Fruit fly (Drosophila melanogaster) whole organism, embryonic: Measurements from ENCODE around the gene dsx-c73A.

ENCODE experiments used
- ATbp ChIP-seq: fragments of 200-800 bp; sonication (Bioruptor generic); optimal IDR thresholded peaks from 2 replicates; lab custom pipeline; 2017; ENCODE audit warnings: missing biosample characterization, mild to moderate bottlenecking, missing genetic modification characterization, missing genetic modification reagents
- Adf1 ChIP-seq: fragments of 200-800 bp; sonication (Bioruptor generic); IDR thresholded peaks from 2 replicates; pipeline ENCODE4 v1.3.6; 2022; ENCODE audit warnings: missing biosample characterization, missing genetic modification characterization
- C15 ChIP-seq: fragments of 200-800 bp; sonication (Bioruptor generic); IDR thresholded peaks from 3 replicates; pipeline ENCODE4 v1.3.6; 2022; ENCODE audit warnings: missing biosample characterization, missing genetic modification characterization
- CG11723 ChIP-seq: fragments of 200-800 bp; sonication (Bioruptor generic); optimal IDR thresholded peaks from 2 replicates; lab custom pipeline; 2017; ENCODE audit warnings: missing biosample characterization, mild to moderate bottlenecking, missing genetic modification characterization
- CG12219 ChIP-seq: fragments of 200-800 bp; sonication (Bioruptor generic); optimal IDR thresholded peaks from 3 replicates; lab custom pipeline; 2018; ENCODE audit warnings: missing biosample characterization, mild to moderate bottlenecking, missing genetic modification characterization
- CG12236 ChIP-seq: fragments of 200-800 bp; sonication (Bioruptor generic); optimal IDR thresholded peaks from 2 replicates; lab custom pipeline; 2016; ENCODE audit warnings: missing biosample characterization, missing genetic modification characterization
- CG14014 ChIP-seq: fragments of 200-800 bp; sonication (Bioruptor generic); IDR thresholded peaks from 2 replicates; pipeline ENCODE4 v1.3.6; 2022; ENCODE audit warnings: missing biosample characterization, missing genetic modification characterization
- CG15696 ChIP-seq: fragments of 200-800 bp; sonication (Bioruptor generic); optimal IDR thresholded peaks from 2 replicates; lab custom pipeline; 2019; ENCODE audit warnings: missing biosample characterization, mild to moderate bottlenecking, missing genetic modification characterization, moderate library complexity
- CG17829 ChIP-seq: fragments of 200-800 bp; optimal IDR thresholded peaks from 2 replicates; lab custom pipeline; 2019; ENCODE audit warnings: missing biosample characterization, mild to moderate bottlenecking, missing genetic modification characterization, moderate library complexity
- CG1792 ChIP-seq: fragments of 200-800 bp; sonication (Bioruptor generic); optimal IDR thresholded peaks from 2 replicates; lab custom pipeline; 2016; ENCODE audit warnings: missing biosample characterization, missing genetic modification characterization
- CG2116 ChIP-seq: fragments of 200-800 bp; sonication (Bioruptor generic); optimal IDR thresholded peaks from 3 replicates; lab custom pipeline; 2018; ENCODE audit warnings: missing biosample characterization, mild to moderate bottlenecking, missing genetic modification characterization
- CG2678 ChIP-seq: fragments of 200-800 bp; sonication (Bioruptor generic); optimal IDR thresholded peaks from 3 replicates; lab custom pipeline; 2019; ENCODE audit warnings: missing biosample characterization, mild to moderate bottlenecking, missing genetic modification characterization, moderate library complexity
- CG30020 ChIP-seq: fragments of 200-800 bp; optimal IDR thresholded peaks from 2 replicates; lab custom pipeline; 2019; ENCODE audit warnings: missing biosample characterization, mild to moderate bottlenecking, missing genetic modification characterization, moderate library complexity
- CG31441 ChIP-seq: fragments of 200-800 bp; sonication (Bioruptor generic); IDR thresholded peaks from 2 replicates; pipeline ENCODE4 v1.3.6; 2022; ENCODE audit warnings: missing biosample characterization, missing genetic modification characterization
- CG33213 ChIP-seq: fragments of 200-800 bp; sonication (Bioruptor generic); optimal IDR thresholded peaks from 3 replicates; lab custom pipeline; 2016; ENCODE audit warnings: missing biosample characterization, missing genetic modification characterization
- CG4282 ChIP-seq: fragments of 200-800 bp; sonication (Bioruptor generic); optimal IDR thresholded peaks from 2 replicates; lab custom pipeline; 2016; ENCODE audit warnings: missing biosample characterization, missing genetic modification characterization
- CG4328 ChIP-seq: fragments of 200-800 bp; sonication (Bioruptor generic); optimal IDR thresholded peaks from 3 replicates; lab custom pipeline; 2017; ENCODE audit warnings: missing biosample characterization, missing genetic modification reagents, missing genetic modification characterization
- CG4404 ChIP-seq: fragments of 200-800 bp; sonication (Bioruptor generic); IDR thresholded peaks from 2 replicates; pipeline ENCODE4 v1.3.6; 2022; ENCODE audit warnings: missing biosample characterization, missing genetic modification characterization
- CG7987 ChIP-seq: fragments of 200-800 bp; sonication (Bioruptor generic); optimal IDR thresholded peaks from 2 replicates; lab custom pipeline; 2018; ENCODE audit warnings: missing biosample characterization, mild to moderate bottlenecking, missing genetic modification characterization, moderate library complexity
- CG8944 ChIP-seq: fragments of 200-800 bp; sonication (Bioruptor generic); optimal IDR thresholded peaks from 3 replicates; lab custom pipeline; 2016; ENCODE audit warnings: missing biosample characterization, missing genetic modification characterization
- CG9797 ChIP-seq: fragments of 200-800 bp; sonication (Bioruptor generic); optimal IDR thresholded peaks from 3 replicates; lab custom pipeline; 2018; ENCODE audit warnings: missing biosample characterization, mild to moderate bottlenecking, missing genetic modification characterization
- D ChIP-seq, 2 experiments: fragments of 200-800 bp in 1 of 2; fragments of >200 bp in 1 of 2; sonication (Bioruptor generic) in 1 of 2; optimal IDR thresholded peaks; 2 replicates in 1 of 2; 3 replicates in 1 of 2; lab custom pipeline; 2017; ENCODE audit warnings: mild to moderate bottlenecking in 1 of 2, missing biosample characterization in 1 of 2, missing genetic modification characterization in 1 of 2, missing genetic modification reagents in 1 of 2
- D19A ChIP-seq: fragments of 200-800 bp; optimal IDR thresholded peaks from 3 replicates; lab custom pipeline; 2019; ENCODE audit warnings: missing biosample characterization, mild to moderate bottlenecking, missing genetic modification characterization, moderate library complexity
- Gug ChIP-seq: fragments of 200-800 bp; sonication (Bioruptor generic); IDR thresholded peaks from 4 replicates; pipeline ENCODE4 v1.3.6; 2022; ENCODE audit warnings: missing biosample characterization, missing genetic modification characterization
- Hmr ChIP-seq: fragments of 200-800 bp; sonication (Bioruptor generic); optimal IDR thresholded peaks from 3 replicates; lab custom pipeline; 2017; ENCODE audit warnings: mild to moderate bottlenecking, missing biosample characterization, missing genetic modification reagents, missing genetic modification characterization
- NC2β ChIP-seq: fragments of 200-800 bp; sonication (Bioruptor generic); optimal IDR thresholded peaks from 2 replicates; lab custom pipeline; 2016; ENCODE audit warnings: missing biosample characterization, missing genetic modification characterization
- Nf-YC ChIP-seq: fragments of 200-800 bp; optimal IDR thresholded peaks from 3 replicates; lab custom pipeline; 2019; ENCODE audit warnings: missing biosample characterization, mild to moderate bottlenecking, missing genetic modification characterization, moderate library complexity
- Optix ChIP-seq: fragments of 200-800 bp; sonication (Bioruptor generic); IDR thresholded peaks from 3 replicates; pipeline ENCODE4 v1.3.6; 2022; ENCODE audit warnings: missing biosample characterization, missing genetic modification characterization
- Pdp1 ChIP-seq, 2 experiments: fragments of 200-800 bp; sonication (Bioruptor generic); optimal IDR thresholded peaks; 3 replicates each; lab custom pipeline; 2016; ENCODE audit warnings: missing biosample characterization in 2 of 2, missing genetic modification characterization in 2 of 2, mild to moderate bottlenecking in 1 of 2, moderate library complexity in 1 of 2
- YL-1 ChIP-seq: fragments of 200-800 bp; sonication (Bioruptor generic); optimal IDR thresholded peaks from 3 replicates; lab custom pipeline; 2017; ENCODE audit warnings: missing biosample characterization, mild to moderate bottlenecking, missing genetic modification characterization
- bab2 ChIP-seq: fragments of 200-800 bp; sonication (Bioruptor generic); optimal IDR thresholded peaks from 2 replicates; lab custom pipeline; 2016; ENCODE audit warnings: missing biosample characterization, missing genetic modification characterization
- bcd ChIP-seq: fragments of 200-800 bp; sonication (Bioruptor generic); optimal IDR thresholded peaks from 2 replicates; lab custom pipeline; 2017; ENCODE audit warnings: missing biosample characterization, mild to moderate bottlenecking, missing genetic modification characterization
- cato ChIP-seq: fragments of 200-800 bp; sonication (Bioruptor generic); optimal IDR thresholded peaks from 2 replicates; lab custom pipeline; 2016; ENCODE audit warnings: missing biosample characterization, missing genetic modification characterization, borderline replicate concordance
- ci ChIP-seq: fragments of 200-800 bp; sonication (Bioruptor generic); IDR thresholded peaks from 3 replicates; pipeline ENCODE4 v1.3.6; 2022; ENCODE audit warnings: missing biosample characterization, missing genetic modification characterization
- da ChIP-seq: fragments of 200-800 bp; sonication (Bioruptor generic); optimal IDR thresholded peaks from 2 replicates; lab custom pipeline; 2016; ENCODE audit warnings: missing biosample characterization, missing genetic modification characterization
- dmrt99B ChIP-seq: fragments of 200-800 bp; sonication (Bioruptor generic); optimal IDR thresholded peaks from 2 replicates; lab custom pipeline; 2018; ENCODE audit warnings: missing biosample characterization, mild to moderate bottlenecking, missing genetic modification characterization, moderate library complexity
- dpn ChIP-seq, 2 experiments: fragments of 200-800 bp; sonication (Bioruptor generic); optimal IDR thresholded peaks; 3 replicates each; lab custom pipeline; 2016; ENCODE audit warnings: missing biosample characterization in 2 of 2, missing genetic modification characterization in 2 of 2
- fd96Cb ChIP-seq: fragments of 200-800 bp; sonication (Bioruptor generic); optimal IDR thresholded peaks from 2 replicates; lab custom pipeline; 2018; ENCODE audit warnings: missing biosample characterization, mild to moderate bottlenecking, missing genetic modification characterization, moderate library complexity
- her ChIP-seq: fragments of 200-800 bp; sonication (Bioruptor generic); optimal IDR thresholded peaks from 2 replicates; lab custom pipeline; 2016; ENCODE audit warnings: missing biosample characterization, missing genetic modification characterization
- knrl ChIP-seq: fragments of 200-800 bp; sonication (Bioruptor generic); IDR thresholded peaks from 3 replicates; pipeline ENCODE4 v1.3.6; 2022; ENCODE audit warnings: missing biosample characterization, missing genetic modification characterization; ENCODE audit not compliant: partially characterized antibody
- lov ChIP-seq, 2 experiments: fragments of 200-800 bp in 1 of 2; fragments of >200 bp in 1 of 2; sonication (Bioruptor generic) in 1 of 2; IDR thresholded peaks in 1 of 2; optimal IDR thresholded peaks in 1 of 2; 2 replicates in 1 of 2; 3 replicates in 1 of 2; pipeline versions ENCODE4 v1.3.6 to Lab custom; 2017 to 2022; ENCODE audit warnings: missing biosample characterization in 1 of 2, missing genetic modification characterization in 1 of 2
- org-1 ChIP-seq: fragments of 200-800 bp; sonication (Bioruptor generic); optimal IDR thresholded peaks from 2 replicates; lab custom pipeline; 2017; ENCODE audit warnings: missing biosample characterization, missing genetic modification characterization
- psq ChIP-seq: fragments of 200-800 bp; sonication (Bioruptor generic); optimal IDR thresholded peaks from 2 replicates; lab custom pipeline; 2017; ENCODE audit warnings: missing biosample characterization, missing genetic modification characterization
- rib ChIP-seq: fragments of 200-800 bp; sonication (Bioruptor generic); IDR thresholded peaks from 2 replicates; pipeline ENCODE4 v1.3.6; 2022; ENCODE audit warnings: missing biosample characterization, missing genetic modification characterization
- sens ChIP-seq: fragments of 200-800 bp; sonication (Bioruptor generic); peaks from one replicate; lab custom pipeline; 2016; ENCODE audit warnings: missing biosample characterization, missing genetic modification characterization
- shn ChIP-seq: fragments of 200-800 bp; sonication (Bioruptor generic); optimal IDR thresholded peaks from 3 replicates; lab custom pipeline; 2016; ENCODE audit warnings: missing biosample characterization, missing genetic modification characterization
- tin ChIP-seq: fragments of 200-800 bp; sonication (Bioruptor generic); optimal IDR thresholded peaks from 3 replicates; lab custom pipeline; 2016; ENCODE audit warnings: missing biosample characterization, missing genetic modification characterization

dsx-c73A gene

DNA sequence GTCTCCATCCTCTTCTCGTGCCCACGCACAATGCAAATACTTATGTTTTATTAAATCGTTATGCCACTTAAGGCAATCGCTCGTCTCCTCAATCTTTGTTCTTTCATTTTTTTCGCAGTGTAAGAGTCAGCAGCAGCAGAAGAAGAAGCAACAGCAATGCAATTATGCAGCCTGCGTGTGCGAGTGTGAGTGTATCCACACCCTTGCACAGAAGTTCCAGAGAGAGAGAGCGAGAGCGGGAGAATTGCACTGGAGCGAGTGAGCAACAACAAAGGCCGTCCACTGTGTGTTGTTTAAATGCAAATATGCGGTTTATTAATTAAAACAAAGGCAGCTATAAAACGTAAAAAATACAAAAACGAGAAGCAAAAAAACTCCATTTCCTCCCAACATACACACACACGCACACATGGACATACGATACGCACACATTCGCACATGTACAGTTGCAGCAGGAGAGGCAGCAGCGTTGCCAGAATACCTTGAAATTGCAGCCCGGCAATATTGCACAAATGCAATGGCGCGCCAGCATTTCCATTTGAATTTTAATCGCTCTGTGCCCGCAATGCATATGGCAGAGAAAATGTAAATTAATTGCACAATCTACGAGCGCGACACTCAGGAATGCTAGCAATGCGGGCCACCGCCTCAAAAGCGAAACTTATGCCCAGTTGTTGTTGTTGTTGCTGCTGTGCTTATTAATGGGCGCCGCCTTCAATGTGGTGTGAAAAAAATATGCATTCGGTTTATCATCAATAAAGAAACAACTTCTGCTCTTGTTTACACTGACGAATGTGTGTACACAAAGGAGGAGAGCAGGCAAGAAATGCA is 42.9 kb downstream of the dsx-c73A start (continued):
- TF ChIP-seq CG2116 (peak; percentile 32), CG12236 (GFP tag; lab: Kevin White, UChicago) (peak; percentile 54), CG4282 (no peak), dmrt99B (tag; lab: Kevin White, UChicago) (peak; percentile 0), bab2 (peak; percentile 55), CG2678 (tag; lab: Kevin White, UChicago) (peak; percentile 25), ci (GFP tag; lab: Robert Waterston, UW) (peak; percentile 53; the same call in 1 of the 3 replicates), CG30020 (tag; lab: Kevin White, UChicago) (no peak), CG9797 (peak; percentile 12), CG31441 (GFP tag; lab: Robert Waterston, UW) (0 out of 2 replicates have a peak, but pooled peaks have one; percentile 23), CG14014 (no peak), CG11723 (GFP tag; lab: Kevin White, UChicago) (peak; percentile 35), CG8944 (GFP tag; lab: Kevin White, UChicago) (peak; percentile 61), dpn (GFP tag; optimal IDR thresholded peaks at IDR 0.05; lab: Kevin White, UChicago) (peak in 1 of 2 experiments; percentile 25), psq (GFP tag; lab: Kevin White, UChicago) (peak; percentile 19), D19A (peak; percentile 25), CG4404 (peak; percentile 48; the same call in 1 of the 2 replicates), lov (optimal IDR thresholded peaks at IDR 0.05; lab: Kevin White, UChicago) (no peak), lov (GFP tag; IDR thresholded peaks at IDR 0.05; lab: Robert Waterston, UW) (0 out of 3 replicates have a peak, but pooled peaks have one; percentile 61), da (peak; percentile 32), sens (peak; percentile 96), C15 (GFP tag; lab: Robert Waterston, UW) (no peak), Adf1 (no peak), CG1792 (GFP tag; lab: Kevin White, UChicago) (peak; percentile 33), NC2β (GFP tag; lab: Kevin White, UChicago) (peak; percentile 59), shn (GFP tag; lab: Kevin White, UChicago) (peak; percentile 14), her (peak; percentile 26), CG33213 (GFP tag; lab: Kevin White, UChicago) (peak; percentile 48), CG4328 (GFP tag; lab: Kevin White, UChicago) (peak; percentile 56), CG12219 (GFP tag; lab: Kevin White, UChicago) (peak; percentile 41), bcd (peak; percentile 29), knrl (GFP tag; lab: Robert Waterston, UW) (no peak), YL-1 (GFP tag; lab: Kevin White, UChicago) (peak; percentile 32), Pdp1 (GFP tag; optimal IDR thresholded peaks at IDR 0.05; lab: Kevin White, UChicago) (peak; percentile 4 to 48), CG7987 (GFP tag; lab: Kevin White, UChicago) (peak; percentile 4), D (optimal IDR thresholded peaks at IDR 0.05; lab: Kevin White, UChicago) (no peak), D (GFP tag; optimal IDR thresholded peaks at IDR 0.05; lab: Kevin White, UChicago) (peak; percentile 78), Gug (GFP tag; lab: Robert Waterston, UW) (no peak; the same call in 3 of the 4 replicates), Optix (GFP tag; lab: Robert Waterston, UW) (0 out of 3 replicates have a peak, but pooled peaks have one; percentile 13), fd96Cb (peak; percentile 6), Hmr (GFP tag; lab: Kevin White, UChicago) (no peak), Nf-YC (tag; lab: Kevin White, UChicago) (no peak), CG15696 (tag; lab: Kevin White, UChicago) (peak; percentile 92), ATbp (GFP tag; lab: Kevin White, UChicago) (peak; percentile 71), CG17829 (tag; lab: Kevin White, UChicago) (peak; percentile 31), tin (peak; percentile 2), cato (GFP tag; lab: Kevin White, UChicago) (peak; percentile 10), rib (GFP tag; lab: Robert Waterston, UW) (0 out of 2 replicates have a peak, but pooled peaks have one; percentile 10), org-1 (GFP tag; lab: Kevin White, UChicago) (peak; percentile 70)
